Worm (Caenorhabditis elegans) whole organism, L2 larva: Measurements from ENCODE around the gene daf-7.

ENCODE experiments used
- C34F6.9 ChIP-seq: fragments of 150-350 bp; optimal IDR thresholded peaks from 2 replicates; lab custom pipeline; 2014; ENCODE audit warnings: missing biosample characterization, missing genetic modification characterization
- F13H6.1 ChIP-seq: sonication (generic microtip); optimal IDR thresholded peaks from 2 replicates; lab custom pipeline; 2016; ENCODE audit warnings: missing genetic modification characterization, missing compliant biosample characterization
- R02D3.7 ChIP-seq: fragments of 150-350 bp; optimal IDR thresholded peaks from 2 replicates; lab custom pipeline; 2014; ENCODE audit warnings: missing biosample characterization, missing genetic modification characterization
- Y55F3AM.14 ChIP-seq: fragments of 200-800 bp; sonication (Bioruptor generic); optimal IDR thresholded peaks from 2 replicates; lab custom pipeline; 2018; ENCODE audit warnings: mild to moderate bottlenecking, missing genetic modification characterization, missing compliant biosample characterization
- ZK546.5 ChIP-seq: sonication (generic microtip); optimal IDR thresholded peaks from 2 replicates; lab custom pipeline; 2017; ENCODE audit warnings: missing biosample characterization, missing genetic modification characterization
- alr-1 ChIP-seq: fragments of 150-350 bp; optimal IDR thresholded peaks from 2 replicates; lab custom pipeline; 2014; ENCODE audit warnings: missing biosample characterization, missing genetic modification characterization
- aly-2 ChIP-seq: fragments of 150-350 bp; optimal IDR thresholded peaks from 2 replicates; lab custom pipeline; 2014; ENCODE audit warnings: missing biosample characterization, missing genetic modification characterization
- ama-1 ChIP-seq: fragments of 150-350 bp; optimal IDR thresholded peaks from 2 replicates; lab custom pipeline; 2018; ENCODE audit warnings: inconsistent platforms
- blmp-1 ChIP-seq: sonication (generic microtip); optimal IDR thresholded peaks from 2 replicates; lab custom pipeline; 2017; ENCODE audit warnings: missing genetic modification characterization, mild to moderate bottlenecking, missing compliant biosample characterization, antibody characterized with exemption, moderate library complexity; ENCODE audit not compliant: insufficient read depth
- ceh-16 ChIP-seq: fragments of 150-350 bp; optimal IDR thresholded peaks from 2 replicates; lab custom pipeline; 2014; ENCODE audit warnings: missing biosample characterization, missing genetic modification characterization
- ceh-82 ChIP-seq: fragments of 150-350 bp; optimal IDR thresholded peaks from 2 replicates; lab custom pipeline; 2014; ENCODE audit warnings: missing biosample characterization, missing genetic modification characterization
- crh-2 ChIP-seq: sonication (generic microtip); optimal IDR thresholded peaks from 2 replicates; lab custom pipeline; 2017; ENCODE audit warnings: missing biosample characterization, missing genetic modification characterization
- dmd-4 ChIP-seq: sonication (generic microtip); optimal IDR thresholded peaks from 2 replicates; lab custom pipeline; 2017; ENCODE audit warnings: missing biosample characterization, missing genetic modification characterization
- egl-27 ChIP-seq: sonication (generic microtip); optimal IDR thresholded peaks from 3 replicates; lab custom pipeline; 2017; ENCODE audit warnings: missing biosample characterization, missing genetic modification reagents, missing genetic modification characterization
- elt-1 ChIP-seq: fragments of 150-350 bp; optimal IDR thresholded peaks from 2 replicates; lab custom pipeline; 2014; ENCODE audit warnings: missing biosample characterization, missing genetic modification characterization
- elt-3 ChIP-seq: sonication (generic microtip); optimal IDR thresholded peaks from 2 replicates; lab custom pipeline; 2017; ENCODE audit warnings: missing biosample characterization, missing genetic modification characterization
- fos-1 ChIP-seq: fragments of 150-350 bp; optimal IDR thresholded peaks from 2 replicates; lab custom pipeline; 2014; ENCODE audit warnings: missing biosample characterization, missing genetic modification characterization
- gmeb-1 ChIP-seq: fragments of 150-350 bp; optimal IDR thresholded peaks from 2 replicates; lab custom pipeline; 2014; ENCODE audit warnings: missing biosample characterization, missing genetic modification characterization
- lin-11 ChIP-seq: fragments of 150-350 bp; sonication (generic microtip); optimal IDR thresholded peaks from 2 replicates; lab custom pipeline; 2014; ENCODE audit warnings: missing biosample characterization, missing genetic modification characterization, inconsistent platforms, mixed read lengths
- lin-13 ChIP-seq: fragments of 150-350 bp; optimal IDR thresholded peaks from 2 replicates; lab custom pipeline; 2014; ENCODE audit warnings: missing biosample characterization, missing genetic modification reagents, missing genetic modification characterization
- lin-39 ChIP-seq: fragments of 150-350 bp; optimal IDR thresholded peaks from 2 replicates; lab custom pipeline; 2014; ENCODE audit warnings: missing biosample characterization, missing genetic modification reagents, missing genetic modification characterization
- lsy-2 ChIP-seq, 2 experiments: fragments of 150-350 bp in 1 of 2; sonication (generic microtip) in 1 of 2; optimal IDR thresholded peaks; 2 replicates each; lab custom pipeline; 2014 to 2017; ENCODE audit warnings: missing biosample characterization in 2 of 2, missing genetic modification characterization in 2 of 2
- mab-5 ChIP-seq: fragments of 150-350 bp; optimal IDR thresholded peaks from 2 replicates; lab custom pipeline; 2014; ENCODE audit warnings: missing biosample characterization, missing genetic modification characterization
- mbf-1 ChIP-seq: sonication (generic microtip); optimal IDR thresholded peaks from 2 replicates; lab custom pipeline; 2017; ENCODE audit warnings: missing biosample characterization, missing genetic modification characterization
- mdl-1 ChIP-seq, 2 experiments: fragments of 150-350 bp in 1 of 2; sonication (generic microtip) in 1 of 2; optimal IDR thresholded peaks; 2 replicates each; lab custom pipeline; 2017; ENCODE audit warnings: missing biosample characterization in 2 of 2, missing genetic modification characterization in 2 of 2
- nhr-10 ChIP-seq: sonication (generic microtip); optimal IDR thresholded peaks from 2 replicates; lab custom pipeline; 2017; ENCODE audit warnings: missing biosample characterization, missing genetic modification characterization
- nhr-11 ChIP-seq: fragments of 150-350 bp; optimal IDR thresholded peaks from 2 replicates; lab custom pipeline; 2014; ENCODE audit warnings: missing biosample characterization, missing genetic modification characterization
- nhr-12 ChIP-seq: fragments of 150-350 bp; optimal IDR thresholded peaks from 2 replicates; lab custom pipeline; 2014; ENCODE audit warnings: missing biosample characterization, missing genetic modification characterization
- nhr-129 ChIP-seq: fragments of 150-350 bp; optimal IDR thresholded peaks from 2 replicates; lab custom pipeline; 2014; ENCODE audit warnings: missing biosample characterization, missing genetic modification characterization
- nhr-21 ChIP-seq: fragments of 150-350 bp; optimal IDR thresholded peaks from 2 replicates; lab custom pipeline; 2014; ENCODE audit warnings: missing biosample characterization, missing genetic modification characterization
- nhr-23 ChIP-seq: fragments of 150-350 bp; optimal IDR thresholded peaks from 2 replicates; lab custom pipeline; 2014; ENCODE audit warnings: missing biosample characterization, missing genetic modification reagents, missing genetic modification characterization
- nhr-237 ChIP-seq: fragments of 150-350 bp; optimal IDR thresholded peaks from 2 replicates; lab custom pipeline; 2014; ENCODE audit warnings: missing biosample characterization, missing genetic modification characterization
- nhr-25 ChIP-seq: fragments of 150-350 bp; sonication (generic microtip); optimal IDR thresholded peaks from 3 replicates; lab custom pipeline; 2014; ENCODE audit warnings: missing biosample characterization, missing genetic modification characterization
- nhr-6 ChIP-seq: fragments of 150-350 bp; optimal IDR thresholded peaks from 2 replicates; lab custom pipeline; 2014; ENCODE audit warnings: missing biosample characterization, missing genetic modification characterization
- nhr-77 ChIP-seq: fragments of 150-350 bp; optimal IDR thresholded peaks from 2 replicates; lab custom pipeline; 2014; ENCODE audit warnings: missing biosample characterization, missing genetic modification characterization
- peb-1 ChIP-seq: fragments of 150-350 bp; optimal IDR thresholded peaks from 2 replicates; lab custom pipeline; 2014; ENCODE audit warnings: missing biosample characterization, missing genetic modification characterization
- sem-4 ChIP-seq: fragments of 150-350 bp; optimal IDR thresholded peaks from 2 replicates; lab custom pipeline; 2014; ENCODE audit warnings: missing biosample characterization, missing genetic modification reagents, missing genetic modification characterization
- skn-1 ChIP-seq: sonication (generic microtip); optimal IDR thresholded peaks from 2 replicates; lab custom pipeline; 2017; ENCODE audit warnings: missing biosample characterization, missing genetic modification characterization
- sma-3 ChIP-seq: sonication (generic microtip); optimal IDR thresholded peaks from 2 replicates; lab custom pipeline; 2016; ENCODE audit warnings: missing genetic modification reagents, missing genetic modification characterization, missing compliant biosample characterization
- sma-9 ChIP-seq, 2 experiments: fragments of 150-350 bp in 1 of 2; sonication (generic microtip) in 1 of 2; optimal IDR thresholded peaks; 2 replicates each; lab custom pipeline; 2014 to 2016; ENCODE audit warnings: missing genetic modification characterization in 2 of 2, mild to moderate bottlenecking in 1 of 2, missing biosample characterization in 1 of 2, missing compliant biosample characterization in 1 of 2, missing genetic modification reagents in 1 of 2, moderate library complexity in 1 of 2
- snpc-4 ChIP-seq: fragments of 150-350 bp; optimal IDR thresholded peaks from 2 replicates; lab custom pipeline; 2014; ENCODE audit warnings: missing biosample characterization, missing genetic modification characterization
- unc-39 ChIP-seq: fragments of 150-350 bp; optimal IDR thresholded peaks from 2 replicates; lab custom pipeline; 2014; ENCODE audit warnings: missing biosample characterization, missing genetic modification characterization
- unc-55 ChIP-seq: fragments of 150-350 bp; sonication (generic microtip); optimal IDR thresholded peaks from 3 replicates; lab custom pipeline; 2014; ENCODE audit warnings: missing biosample characterization, missing genetic modification reagents, missing genetic modification characterization
- unc-62 ChIP-seq: fragments of 150-350 bp; optimal IDR thresholded peaks from 2 replicates; lab custom pipeline; 2014; ENCODE audit warnings: missing biosample characterization, missing genetic modification reagents, missing genetic modification characterization
- zag-1 ChIP-seq: fragments of 150-350 bp; optimal IDR thresholded peaks from 2 replicates; lab custom pipeline; 2014; ENCODE audit warnings: missing biosample characterization, missing genetic modification characterization
- ztf-1 ChIP-seq: fragments of 200-800 bp; sonication (Bioruptor generic); conservative IDR thresholded peaks from 2 replicates; pipeline ENCODE4 v1.3.6; 2022; ENCODE audit warnings: missing genetic modification characterization, missing compliant biosample characterization
- ztf-11 ChIP-seq: sonication (generic microtip); optimal IDR thresholded peaks from 2 replicates; lab custom pipeline; 2017; ENCODE audit warnings: missing biosample characterization, missing genetic modification characterization
- ztf-4 ChIP-seq: fragments of 150-350 bp; optimal IDR thresholded peaks from 2 replicates; lab custom pipeline; 2014; ENCODE audit warnings: missing biosample characterization, missing genetic modification characterization

The daf-7 gene

ce11 chrIII:789604-790003 lies 22.0 kb upstream of the daf-7 start:
- TF ChIP-seq lsy-2 (tag; optimal IDR thresholded peaks at IDR 0.05; lab: Kevin White, UChicago) (peak in 1 of 2 experiments; percentile 39), unc-62 (GFP tag; lab: Kevin White, UChicago) (no peak), nhr-21 (tag; lab: Kevin White, UChicago) (peak; percentile 5)
- TF ChIP-seq, all 48 proteins: peak for 2

- TF ChIP-seq blmp-1 (tag; lab: Kevin White, UChicago) (no peak), nhr-6 (no peak), elt-1 (tag; lab: Kevin White, UChicago) (no peak), ztf-1 (GFP tag; lab: Robert Waterston, UW) (no peak), nhr-11 (tag; lab: Kevin White, UChicago) (no peak)
Observed at ce11 chrIII:790591-790990, 21.1 kb upstream of the daf-7 start.

- TF ChIP-seq aly-2 (tag; lab: Kevin White, UChicago) (no peak), nhr-129 (tag; lab: Kevin White, UChicago) (peak; percentile 71), lin-13 (peak; percentile 75), ceh-16 (tag; lab: Kevin White, UChicago) (peak; percentile 21), nhr-237 (tag; lab: Kevin White, UChicago) (no peak), alr-1 (tag; lab: Kevin White, UChicago) (no peak), nhr-10 (tag; lab: Kevin White, UChicago) (no peak), unc-55 (GFP tag; lab: Kevin White, UChicago) (peak; percentile 92), ZK546.5 (peak; percentile 36), lin-39 (no peak), gmeb-1 (tag; lab: Kevin White, UChicago) (peak; percentile 78), ztf-4 (tag; lab: Kevin White, UChicago) (no peak), mdl-1 (tag; optimal IDR thresholded peaks at IDR 0.05; lab: Kevin White, UChicago) (peak in 1 of 2 experiments; percentile 39), snpc-4 (peak; percentile 25), unc-62 (GFP tag; lab: Kevin White, UChicago) (no peak), sma-3 (GFP tag; lab: Kevin White, UChicago) (peak; percentile 61), dmd-4 (tag; lab: Kevin White, UChicago) (no peak), F13H6.1 (tag; lab: Kevin White, UChicago) (peak; percentile 45), lin-11 (peak; percentile 72), nhr-25 (peak; percentile 50), Y55F3AM.14 (GFP tag; lab: Kevin White, UChicago) (peak; percentile 36), egl-27 (tag; lab: Kevin White, UChicago) (no peak), zag-1 (tag; lab: Kevin White, UChicago) (no peak), mbf-1 (tag; lab: Kevin White, UChicago) (no peak), ztf-11 (tag; lab: Kevin White, UChicago) (no peak), nhr-11 (tag; lab: Kevin White, UChicago) (no peak), fos-1 (tag; lab: Kevin White, UChicago) (peak; percentile 48), nhr-12 (no peak), C34F6.9 (peak; percentile 72), ama-1 (lab: Kevin White, UChicago) (no peak), R02D3.7 (tag; lab: Kevin White, UChicago) (no peak), skn-1 (tag; lab: Kevin White, UChicago) (no peak), mab-5 (peak; percentile 4), unc-39 (no peak), sem-4 (tag; lab: Kevin White, UChicago) (no peak), lsy-2 (tag; optimal IDR thresholded peaks at IDR 0.05; lab: Kevin White, UChicago) (peak; percentile 97 to 99), elt-1 (tag; lab: Kevin White, UChicago) (no peak), sma-9 (GFP tag; optimal IDR thresholded peaks at IDR 0.05; lab: Kevin White, UChicago) (peak; percentile 40), sma-9 (tag; optimal IDR thresholded peaks at IDR 0.05; lab: Kevin White, UChicago) (no peak), elt-3 (tag; lab: Kevin White, UChicago) (no peak), nhr-77 (tag; lab: Kevin White, UChicago) (no peak), blmp-1 (tag; lab: Kevin White, UChicago) (no peak), crh-2 (tag; lab: Kevin White, UChicago) (peak; percentile 81), nhr-6 (no peak), nhr-21 (tag; lab: Kevin White, UChicago) (peak; percentile 56), peb-1 (tag; lab: Kevin White, UChicago) (no peak), nhr-23 (tag; lab: Kevin White, UChicago) (no peak), ztf-1 (GFP tag; lab: Robert Waterston, UW) (no peak), ceh-82 (tag; lab: Kevin White, UChicago) (no peak)
Observed at ce11 chrIII:793595-793994, 18.0 kb upstream of the daf-7 start, which contains the start of gene snt-2. snt-2 (minus strand) TSS chrIII:793733.
